Worm (Caenorhabditis elegans) whole organism, late embryonic: ENCODE results near the gene ver-1.

Experiments
- eyg-1 ChIP-seq: sonication (generic microtip); optimal IDR thresholded peaks from 2 replicates; lab custom pipeline; 2016; ENCODE audit warnings: missing genotype, missing genetic modification characterization, missing compliant biosample characterization
- gmeb-2 ChIP-seq: sonication (generic microtip); optimal IDR thresholded peaks from 2 replicates; lab custom pipeline; 2016; ENCODE audit warnings: missing genetic modification characterization, inconsistent platforms, missing compliant biosample characterization
- lim-6 ChIP-seq: sonication (generic microtip); optimal IDR thresholded peaks from 2 replicates; lab custom pipeline; 2016; ENCODE audit warnings: missing genetic modification characterization, missing compliant biosample characterization
- nhr-11 ChIP-seq: fragments of 150-350 bp; optimal IDR thresholded peaks from 2 replicates; lab custom pipeline; 2014; ENCODE audit warnings: missing biosample characterization, missing genetic modification characterization
- pag-3 ChIP-seq: sonication (generic microtip); optimal IDR thresholded peaks from 2 replicates; lab custom pipeline; 2016; ENCODE audit warnings: missing compliant biosample characterization, missing genetic modification characterization, borderline replicate concordance
- syd-9 ChIP-seq: sonication (generic microtip); optimal IDR thresholded peaks from 2 replicates; lab custom pipeline; 2016; ENCODE audit warnings: mild to moderate bottlenecking, missing genetic modification characterization, moderate library complexity, missing compliant biosample characterization
- unc-3 ChIP-seq, 2 experiments: fragments of 200-800 bp in 1 of 2; sonication (Bioruptor generic) in 1 of 2; sonication (generic microtip) in 1 of 2; conservative IDR thresholded peaks in 1 of 2; optimal IDR thresholded peaks in 1 of 2; 2 replicates each; pipeline versions ENCODE4 v1.3.6 to Lab custom; 2016 to 2022; ENCODE audit warnings: missing compliant biosample characterization in 2 of 2, missing genetic modification characterization in 2 of 2, missing genetic modification reagents in 1 of 2

DNA sequence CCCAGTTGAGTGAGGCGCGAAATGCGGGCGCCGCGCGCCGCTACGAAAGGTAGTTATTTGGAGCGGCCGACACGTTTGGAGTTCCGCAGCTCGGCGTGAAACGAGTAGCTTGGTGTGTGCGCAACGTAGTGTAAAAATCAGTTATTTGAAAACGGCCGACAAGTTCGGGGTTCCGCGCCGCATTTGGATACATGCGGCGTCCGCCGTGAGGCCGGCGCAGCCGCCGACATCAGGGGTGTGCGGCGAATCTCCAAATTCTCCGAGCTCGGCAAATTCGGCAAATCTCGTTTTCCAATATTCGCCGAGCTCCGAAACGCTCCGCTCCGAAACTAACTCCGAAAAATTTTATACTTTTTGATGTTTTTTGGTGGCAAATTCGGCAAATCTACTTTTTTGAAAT is 1.4 kb downstream of the ver-1 start:
- no peak for TF ChIP-seq nhr-11 (tag; lab: Kevin White, UChicago)
- TF ChIP-seq eyg-1 (tag; lab: Kevin White, UChicago) = no peak
- no peak for TF ChIP-seq pag-3 (tag; lab: Kevin White, UChicago)
- TF ChIP-seq gmeb-2 (tag; lab: Kevin White, UChicago) = no peak
- TF ChIP-seq unc-3 (GFP tag; conservative IDR thresholded peaks at IDR 0.05; lab: Robert Waterston, UW) = no peak
- TF ChIP-seq unc-3 (tag; optimal IDR thresholded peaks at IDR 0.05; lab: Kevin White, UChicago) = no peak
- TF ChIP-seq syd-9 (tag; lab: Kevin White, UChicago) = no peak
- TF ChIP-seq lim-6 (tag; lab: Kevin White, UChicago) = no peak
